Worm (Caenorhabditis elegans): ENCODE measurements around the gene Y62H9A.14.
A peak's percentile ranks its signal among the peaks of the same experiment; 100 is the strongest.

Gene Y62H9A.14

DNA sequence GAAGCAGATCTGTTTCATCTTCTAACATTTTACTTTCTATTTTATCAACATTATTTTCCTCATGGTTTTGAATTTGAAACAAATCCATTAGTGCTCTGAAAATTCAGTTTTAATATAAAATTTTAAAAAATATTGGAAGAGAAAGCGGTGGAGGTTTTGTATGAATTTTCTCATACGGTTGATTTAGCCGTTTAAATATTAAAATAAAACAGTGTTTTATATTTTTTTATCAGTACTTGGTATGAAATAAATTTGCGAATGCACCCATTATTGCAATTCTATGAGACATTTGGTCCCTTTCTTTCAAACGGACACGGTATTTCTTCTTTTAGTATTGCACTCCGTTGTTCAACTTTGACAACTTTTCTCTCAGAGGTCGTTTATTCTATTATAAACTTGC is 10.5 kb downstream of the Y62H9A.14 start, which contains the start of gene dot-1.4:
TSS of gene dot-1.4 (minus strand) at position 101 of the 400 bp plus-strand sequence.
- TF ChIP-seq F13H6.1 (tag; optimal IDR thresholded peaks at IDR 0.05), result no peak
- no peak for TF ChIP-seq syd-9 (tag; optimal IDR thresholded peaks at IDR 0.05)
- TF ChIP-seq lin-11 (tag; optimal IDR thresholded peaks at IDR 0.05), result no peak
- no peak for TF ChIP-seq hlh-30 (tag; optimal IDR thresholded peaks at IDR 0.05; ENCODE audit: insufficient read depth)
- TF ChIP-seq gmeb-2 (tag; optimal IDR thresholded peaks at IDR 0.05), result no peak
- TF ChIP-seq ceh-14 (tag; optimal IDR thresholded peaks at IDR 0.05), result no peak
- TF ChIP-seq unc-42 (tag; optimal IDR thresholded peaks at IDR 0.05), result no peak
- TF ChIP-seq nhr-232 (tag; optimal IDR thresholded peaks at IDR 0.05), result no peak
- no peak for TF ChIP-seq ceh-9 (tag; optimal IDR thresholded peaks at IDR 0.05)
- TF ChIP-seq elt-4 (tag; optimal IDR thresholded peaks at IDR 0.05), result no peak
- no peak for TF ChIP-seq dve-1 (tag; optimal IDR thresholded peaks at IDR 0.05)
- no peak for TF ChIP-seq ceh-24 (tag; optimal IDR thresholded peaks at IDR 0.05)
- TF ChIP-seq fkh-6 (tag; optimal IDR thresholded peaks at IDR 0.05), result no peak

DNA sequence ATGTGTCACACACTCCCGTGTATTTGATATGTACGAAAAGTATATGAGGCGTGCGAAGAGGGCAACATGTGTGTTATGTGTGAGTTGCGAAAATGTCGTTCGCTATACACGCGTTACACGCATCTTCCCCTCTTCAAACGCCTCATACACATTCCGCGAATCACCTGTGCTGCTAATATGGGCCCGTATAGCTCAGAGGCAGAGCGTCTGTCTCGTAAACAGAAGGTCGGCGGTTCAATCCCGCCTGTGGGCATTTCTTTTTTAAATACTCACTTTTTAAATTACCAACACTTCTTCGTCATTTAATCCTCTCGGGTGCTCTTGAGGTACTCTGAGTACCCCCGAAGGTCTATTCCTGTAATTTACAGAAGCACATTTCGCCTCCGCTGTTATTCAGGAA is 12.5 kb downstream of the Y62H9A.14 start:
- peak; percentile 47 for TF ChIP-seq nfya-1 (tag; optimal IDR thresholded peaks at IDR 0.05)
- TF ChIP-seq che-1 (tag; optimal IDR thresholded peaks at IDR 0.05), result no peak

DNA sequence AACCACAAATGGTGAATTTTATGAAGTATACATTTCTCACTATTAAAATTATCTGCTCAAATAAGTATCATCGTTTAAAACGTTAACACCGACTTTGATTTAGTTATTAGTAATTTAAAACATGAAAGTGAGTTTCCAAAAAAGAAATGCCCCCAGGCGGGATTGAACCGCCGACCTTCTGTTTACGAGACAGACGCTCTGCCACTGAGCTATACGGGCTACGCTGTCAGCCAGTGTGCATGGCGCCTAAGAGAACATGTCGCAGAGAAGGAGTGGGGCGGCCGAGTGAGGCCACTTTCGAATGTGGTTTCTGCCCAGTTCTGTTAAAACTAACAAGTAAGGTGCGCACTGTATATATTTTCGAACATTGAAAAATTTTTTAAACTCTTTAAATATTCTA is 13.9 kb downstream of the Y62H9A.14 start:
- TF ChIP-seq T23F11.4 (GFP tag; optimal IDR thresholded peaks at IDR 0.05) (peak; percentile 15), ceh-14 (tag; optimal IDR thresholded peaks at IDR 0.05) (peak; percentile 27), fax-1 (tag; optimal IDR thresholded peaks at IDR 0.05) (peak; percentile 13), ceh-22 (tag; optimal IDR thresholded peaks at IDR 0.05) (no peak), fkh-10 (GFP tag; optimal IDR thresholded peaks at IDR 0.05) (no peak), ceh-30 (tag; optimal IDR thresholded peaks at IDR 0.05) (no peak), ceh-9 (tag; optimal IDR thresholded peaks at IDR 0.05) (no peak), mec-3 (tag; optimal IDR thresholded peaks at IDR 0.05; ENCODE audit: borderline replicate concordance) (no peak), ahr-1 (tag; optimal IDR thresholded peaks at IDR 0.05) (peak; percentile 19), pha-2 (tag; optimal IDR thresholded peaks at IDR 0.05) (peak; percentile 56), fkh-6 (tag; optimal IDR thresholded peaks at IDR 0.05) (peak; percentile 29), npax-4 (tag; optimal IDR thresholded peaks at IDR 0.05) (peak; percentile 50), elt-2 (tag; optimal IDR thresholded peaks at IDR 0.05) (peak; percentile 72), lim-6 (tag; optimal IDR thresholded peaks at IDR 0.05) (no peak), dmd-4 (tag; optimal IDR thresholded peaks at IDR 0.05; ENCODE audit: borderline replicate concordance) (no peak), hlh-13 (GFP tag; optimal IDR thresholded peaks at IDR 0.05) (no peak), hlh-8 (tag; optimal IDR thresholded peaks at IDR 0.05) (peak; percentile 8), nhr-11 (tag; optimal IDR thresholded peaks at IDR 0.05) (no peak), K09A11.1 (tag; optimal IDR thresholded peaks at IDR 0.05; ENCODE audit: insufficient read depth) (peak; percentile 11), dve-1 (tag; optimal IDR thresholded peaks at IDR 0.05) (peak; percentile 21), nfya-1 (tag; optimal IDR thresholded peaks at IDR 0.05) (no peak), madf-2 (tag; optimal IDR thresholded peaks at IDR 0.05) (no peak), F13H6.1 (tag; optimal IDR thresholded peaks at IDR 0.05) (no peak), hlh-15 (tag; optimal IDR thresholded peaks at IDR 0.05) (peak; percentile 21), unc-55 (GFP tag; optimal IDR thresholded peaks at IDR 0.05) (no peak), odd-2 (tag; optimal IDR thresholded peaks at IDR 0.05) (no peak), Y22D7AL.16 (tag; optimal IDR thresholded peaks at IDR 0.05) (peak; percentile 17), sox-2 (GFP tag; IDR thresholded peaks at IDR 0.05) (peak; percentile 33; the same call in 1 of the 2 replicates), unc-3 (GFP tag; conservative IDR thresholded peaks at IDR 0.05) (peak; percentile 67; the same call in 1 of the 2 replicates), unc-3 (tag; optimal IDR thresholded peaks at IDR 0.05) (peak; percentile 55), elt-4 (tag; optimal IDR thresholded peaks at IDR 0.05) (no peak), ztf-16 (tag; optimal IDR thresholded peaks at IDR 0.05) (peak; percentile 51), pros-1 (tag; optimal IDR thresholded peaks at IDR 0.05) (no peak), tbx-2 (tag; optimal IDR thresholded peaks at IDR 0.05) (peak; percentile 54), ceh-31 (tag; optimal IDR thresholded peaks at IDR 0.05) (peak; percentile 52), pha-4 (tag; optimal IDR thresholded peaks at IDR 0.05) (no peak), syd-9 (tag; optimal IDR thresholded peaks at IDR 0.05) (peak; percentile 14), ceh-2 (tag; optimal IDR thresholded peaks at IDR 0.05) (peak; percentile 49), nhr-232 (tag; optimal IDR thresholded peaks at IDR 0.05) (peak; percentile 23), eyg-1 (tag; optimal IDR thresholded peaks at IDR 0.05) (peak; percentile 28), ceh-19 (GFP tag; optimal IDR thresholded peaks at IDR 0.05) (peak; percentile 60), ceh-6 (GFP tag; optimal IDR thresholded peaks at IDR 0.05) (peak; percentile 67)

All from whole organism, late embryonic.